Worm (Caenorhabditis elegans): Measurements from ENCODE around the gene clec-50.

DNA sequence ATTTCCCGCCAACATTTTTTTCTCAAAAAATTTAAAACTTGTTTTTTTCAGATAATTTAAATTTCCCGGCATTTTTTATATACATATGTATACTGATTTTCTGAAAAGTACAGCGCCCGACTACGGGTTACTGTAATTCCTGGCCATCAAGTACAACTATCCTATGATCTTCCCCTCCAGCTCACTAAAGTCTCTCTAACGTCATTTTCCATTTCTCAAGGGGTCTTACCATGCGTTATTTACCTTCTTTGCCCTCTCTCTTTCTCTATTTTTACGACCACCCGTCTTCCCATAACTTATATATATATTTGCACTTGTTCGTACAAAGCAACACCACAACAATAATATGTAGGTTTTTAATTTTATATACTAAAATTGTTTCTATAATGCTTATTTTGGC lies 1.1 kb upstream of the clec-50 start, which contains the start of gene W04E12.9:
- TF ChIP-seq unc-62 (GFP tag; optimal IDR thresholded peaks at IDR 0.05) (no peak), ZK185.1 (tag; optimal IDR thresholded peaks at IDR 0.05; ENCODE audit: poor library complexity, severe bottlenecking) (no peak), snpc-1.3 (tag; optimal IDR thresholded peaks at IDR 0.05; ENCODE audit: insufficient read depth) (no peak), ztf-18 (tag; optimal IDR thresholded peaks at IDR 0.05) (no peak), lin-54 (GFP tag; optimal IDR thresholded peaks at IDR 0.05) (no peak), Y95B8A.8 (GFP tag; IDR thresholded peaks at IDR 0.05) (no peak), nfya-1 (tag; optimal IDR thresholded peaks at IDR 0.05; ENCODE audit: borderline replicate concordance, insufficient read depth) (no peak), zfh-2 (GFP tag; conservative IDR thresholded peaks at IDR 0.05) (no peak), nhr-27 (tag; optimal IDR thresholded peaks at IDR 0.05) (no peak), hsf-1 (GFP tag; IDR thresholded peaks at IDR 0.05) (no peak)

Data from whole organism, young adult.